Worm (Caenorhabditis elegans): ENCODE results near the gene egas-2.

ce11 chrV:18705319-18706062 lies 55.3 kb downstream of the egas-2 start:
- no peak for TF ChIP-seq lin-13 (GFP tag; optimal IDR thresholded peaks at IDR 0.05)
- TF ChIP-seq ama-1 (optimal IDR thresholded peaks at IDR 0.05), result no peak
- no peak for TF ChIP-seq nhr-25 (tag; optimal IDR thresholded peaks at IDR 0.05)
- no peak for TF ChIP-seq unc-62 (GFP tag; optimal IDR thresholded peaks at IDR 0.05)
- no peak for TF ChIP-seq mab-5 (tag; optimal IDR thresholded peaks at IDR 0.05)
- no peak for TF ChIP-seq ztf-4 (tag; optimal IDR thresholded peaks at IDR 0.05)
- no peak for TF ChIP-seq C34F6.9 (tag; optimal IDR thresholded peaks at IDR 0.05)
- TF ChIP-seq alr-1 (tag; optimal IDR thresholded peaks at IDR 0.05), result no peak
- TF ChIP-seq blmp-1 (tag; optimal IDR thresholded peaks at IDR 0.05; ENCODE audit: insufficient read depth), result no peak
- TF ChIP-seq fos-1 (tag; optimal IDR thresholded peaks at IDR 0.05), result no peak
- no peak for TF ChIP-seq nhr-237 (tag; optimal IDR thresholded peaks at IDR 0.05)
- TF ChIP-seq nhr-129 (tag; optimal IDR thresholded peaks at IDR 0.05), result no peak

Data from whole organism, L2 larva.